Fruit fly (Drosophila melanogaster) Kc167 (cell line): ENCODE data around the gene CG12983.

Source experiments
- Myc ChIP-seq: fragments of >200 bp; optimal IDR thresholded peaks from 2 replicates; lab custom pipeline; 2017; ENCODE audit warnings: missing external identifiers
- Sin3A ChIP-seq: fragments of >200 bp; optimal IDR thresholded peaks from 2 replicates; lab custom pipeline; 2018; ENCODE audit warnings: missing external identifiers
- psq ChIP-seq: fragments of >200 bp; optimal IDR thresholded peaks from 2 replicates; lab custom pipeline; 2017; ENCODE audit warnings: missing external identifiers

DNA sequence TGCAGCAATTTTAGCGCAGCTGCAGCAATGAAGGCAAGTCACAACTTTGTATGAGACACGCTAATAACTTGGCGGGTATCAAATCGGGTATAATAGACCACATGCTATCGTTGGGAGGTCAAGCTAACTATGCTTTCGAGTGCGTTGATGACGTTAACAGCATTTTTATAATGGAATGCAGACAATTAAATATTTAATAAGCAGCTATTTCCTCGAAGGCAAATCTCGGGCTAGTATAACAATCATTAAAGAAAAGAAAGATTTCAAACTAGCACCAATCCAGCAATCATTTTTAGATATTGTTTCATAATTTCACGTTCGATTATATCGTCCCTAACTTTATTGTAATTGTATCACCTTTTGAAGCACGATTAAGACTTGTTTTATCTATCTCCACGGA lies 13.9 kb upstream of the CG12983 start:
- TF ChIP-seq psq (lab: Kevin White, UChicago) (no peak), Sin3A (lab: Kevin White, UChicago) (no peak), Myc (lab: Kevin White, UChicago) (no peak)
